Worm (Caenorhabditis elegans) whole organism, L3 larva: Measurements from ENCODE around the gene col-38.

Source experiments
- ZK546.5 ChIP-seq: sonication (generic microtip); optimal IDR thresholded peaks from 2 replicates; lab custom pipeline; 2017; ENCODE audit warnings: missing biosample characterization, missing genetic modification characterization
- ama-1 ChIP-seq: fragments of 150-350 bp; optimal IDR thresholded peaks from 2 replicates; lab custom pipeline; 2018
- daf-12 ChIP-seq: fragments of 150-350 bp; optimal IDR thresholded peaks from 2 replicates; lab custom pipeline; 2014; ENCODE audit warnings: missing biosample characterization, missing genetic modification reagents, missing genetic modification characterization
- elt-1 ChIP-seq: fragments of 150-350 bp; optimal IDR thresholded peaks from 2 replicates; lab custom pipeline; 2014; ENCODE audit warnings: missing biosample characterization, missing genetic modification characterization
- lin-39 ChIP-seq: fragments of 150-350 bp; optimal IDR thresholded peaks from 2 replicates; lab custom pipeline; 2018; ENCODE audit warnings: missing biosample characterization, missing genetic modification reagents, missing genetic modification characterization
- mml-1 ChIP-seq: fragments of 150-350 bp; sonication (generic microtip); optimal IDR thresholded peaks from 3 replicates; lab custom pipeline; 2014; ENCODE audit warnings: missing biosample characterization, missing genetic modification characterization
- nhr-25 ChIP-seq: sonication (generic microtip); optimal IDR thresholded peaks from 2 replicates; lab custom pipeline; 2017; ENCODE audit warnings: missing biosample characterization, missing genetic modification characterization
- nhr-77 ChIP-seq: fragments of 150-350 bp; optimal IDR thresholded peaks from 2 replicates; lab custom pipeline; 2014; ENCODE audit warnings: missing biosample characterization, missing genetic modification characterization
- pqm-1 ChIP-seq: fragments of 150-350 bp; optimal IDR thresholded peaks from 2 replicates; lab custom pipeline; 2017; ENCODE audit warnings: missing biosample characterization, missing genetic modification characterization, inconsistent platforms
- tbx-2 ChIP-seq: sonication (generic microtip); optimal IDR thresholded peaks from 2 replicates; lab custom pipeline; 2016; ENCODE audit warnings: mild to moderate bottlenecking, missing genetic modification characterization, missing compliant biosample characterization

DNA sequence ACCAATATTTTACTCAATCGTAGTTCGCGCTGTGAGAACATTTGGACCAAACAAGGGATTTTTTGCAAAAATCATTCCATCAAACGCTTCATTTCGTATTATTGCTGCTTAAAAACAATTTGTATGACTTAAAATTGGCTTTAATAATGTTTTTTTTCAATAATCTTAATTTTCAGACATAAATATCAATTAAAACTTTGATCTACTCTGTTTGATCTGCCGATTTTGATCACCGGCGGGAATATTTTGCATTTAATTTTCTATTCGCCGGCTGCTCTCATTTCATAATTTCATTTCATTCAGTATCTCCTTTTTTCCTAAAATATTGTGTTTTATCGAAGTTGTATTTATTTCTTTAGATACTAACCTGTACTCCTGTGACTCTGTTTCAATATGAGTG lies 6.3 kb upstream of the col-38 start, which contains the start of gene puf-5:
- TF ChIP-seq lin-39 (no peak), pqm-1 (tag; lab: Kevin White, UChicago) (no peak), tbx-2 (tag; lab: Kevin White, UChicago) (no peak), elt-1 (tag; lab: Kevin White, UChicago) (no peak), nhr-25 (no peak), ama-1 (lab: Kevin White, UChicago) (no peak), daf-12 (tag; lab: Kevin White, UChicago) (no peak), ZK546.5 (no peak), nhr-77 (no peak), mml-1 (no peak)
